Worm (Caenorhabditis elegans) whole organism, L3 larva: Measurements from ENCODE around the gene lam-1.

Experiments used
- ama-1 ChIP-seq: fragments of 150-350 bp; optimal IDR thresholded peaks from 2 replicates; lab custom pipeline; 2018
- egl-27 ChIP-seq: sonication (generic microtip); optimal IDR thresholded peaks from 4 replicates; lab custom pipeline; 2017; ENCODE audit warnings: missing biosample characterization, missing genetic modification reagents, missing genetic modification characterization
- jun-1 ChIP-seq: fragments of 150-350 bp; optimal IDR thresholded peaks from 2 replicates; lab custom pipeline; 2014; ENCODE audit warnings: missing biosample characterization, missing genetic modification reagents, missing genetic modification characterization
- nhr-23 ChIP-seq: fragments of 150-350 bp; optimal IDR thresholded peaks from 2 replicates; lab custom pipeline; 2014; ENCODE audit warnings: missing biosample characterization, missing genetic modification reagents, missing genetic modification characterization
- nhr-28 ChIP-seq: fragments of 150-350 bp; optimal IDR thresholded peaks from 2 replicates; lab custom pipeline; 2014; ENCODE audit warnings: missing biosample characterization, missing genetic modification characterization
- nhr-77 ChIP-seq: fragments of 150-350 bp; optimal IDR thresholded peaks from 2 replicates; lab custom pipeline; 2014; ENCODE audit warnings: missing biosample characterization, missing genetic modification characterization
- pqm-1 ChIP-seq: fragments of 150-350 bp; optimal IDR thresholded peaks from 2 replicates; lab custom pipeline; 2017; ENCODE audit warnings: missing biosample characterization, missing genetic modification characterization, inconsistent platforms
- unc-39 ChIP-seq: sonication (generic microtip); optimal IDR thresholded peaks from 4 replicates; lab custom pipeline; 2017; ENCODE audit warnings: missing biosample characterization, missing genetic modification characterization
- unc-62 ChIP-seq: fragments of 150-350 bp; sonication (generic microtip); optimal IDR thresholded peaks from 4 replicates; lab custom pipeline; 2014; ENCODE audit warnings: missing biosample characterization, missing genetic modification reagents, missing genetic modification characterization

DNA sequence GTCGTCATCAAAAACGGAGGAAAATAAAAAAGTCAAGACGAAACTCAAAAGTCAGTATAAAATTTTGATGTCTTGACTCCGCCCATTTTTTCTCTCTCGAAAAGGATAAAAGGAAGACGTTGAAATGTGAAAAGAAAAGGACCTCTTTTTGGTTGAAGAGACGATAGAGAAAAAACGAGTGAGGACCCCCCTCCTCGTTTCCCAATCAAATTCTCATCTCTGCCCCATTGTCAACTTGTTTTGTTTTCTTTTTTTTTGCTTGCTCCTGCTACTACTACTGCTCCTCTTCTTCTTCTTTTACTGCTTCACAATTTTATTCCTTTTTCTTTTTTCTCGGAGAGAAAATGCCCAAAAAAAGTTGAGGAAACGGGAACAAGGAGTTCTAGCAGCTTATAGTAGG, 35.3 kb upstream of the lam-1 start:
- TF ChIP-seq unc-39 (tag; lab: Kevin White, UChicago): no peak
- TF ChIP-seq jun-1: no peak
- no peak for TF ChIP-seq egl-27 (tag; lab: Kevin White, UChicago)
- TF ChIP-seq pqm-1 (tag; lab: Kevin White, UChicago): no peak
- no peak for TF ChIP-seq nhr-23 (tag; lab: Kevin White, UChicago)
- TF ChIP-seq nhr-28: no peak
- peak; percentile 13 for TF ChIP-seq ama-1 (lab: Kevin White, UChicago)
- no peak for TF ChIP-seq unc-62 (GFP tag; lab: Kevin White, UChicago)
- no peak for TF ChIP-seq nhr-77 (tag; lab: Kevin White, UChicago)
